Worm (Caenorhabditis elegans) whole organism, early embryonic: ENCODE data around the gene B0495.7.

Experiments used
- B0310.2 ChIP-seq: sonication (generic microtip); optimal IDR thresholded peaks from 2 replicates; lab custom pipeline; 2016; ENCODE audit warnings: mild to moderate bottlenecking, missing genetic modification characterization, missing compliant biosample characterization
- ama-1 ChIP-seq: fragments of 150-350 bp; optimal IDR thresholded peaks from 2 replicates; lab custom pipeline; 2014
- ets-7 ChIP-seq: sonication (generic microtip); optimal IDR thresholded peaks from 2 replicates; lab custom pipeline; 2016; ENCODE audit warnings: missing genotype, missing genetic modification characterization, missing compliant biosample characterization
- flt-1 ChIP-seq: fragments of 200-800 bp; sonication (Bioruptor generic); IDR thresholded peaks from 2 replicates; pipeline ENCODE4 v1.3.6; 2022; ENCODE audit warnings: missing genetic modification characterization, missing compliant biosample characterization
- hmbx-1 ChIP-seq: sonication (generic microtip); optimal IDR thresholded peaks from 2 replicates; lab custom pipeline; 2016; ENCODE audit warnings: mild to moderate bottlenecking, missing genetic modification characterization, missing compliant biosample characterization
- hmg-4 ChIP-seq: fragments of 200-800 bp; sonication (Bioruptor generic); optimal IDR thresholded peaks from 2 replicates; lab custom pipeline; 2018; ENCODE audit warnings: mild to moderate bottlenecking, missing genetic modification characterization, missing compliant biosample characterization
- scrt-1 ChIP-seq: fragments of 200-800 bp; sonication (Bioruptor generic); IDR thresholded peaks from 2 replicates; pipeline ENCODE4 v1.3.6; 2022; ENCODE audit warnings: missing genetic modification characterization, missing compliant biosample characterization
- tra-4 ChIP-seq: sonication (generic microtip); optimal IDR thresholded peaks from 2 replicates; lab custom pipeline; 2017; ENCODE audit warnings: missing genetic modification characterization, missing compliant biosample characterization

DNA sequence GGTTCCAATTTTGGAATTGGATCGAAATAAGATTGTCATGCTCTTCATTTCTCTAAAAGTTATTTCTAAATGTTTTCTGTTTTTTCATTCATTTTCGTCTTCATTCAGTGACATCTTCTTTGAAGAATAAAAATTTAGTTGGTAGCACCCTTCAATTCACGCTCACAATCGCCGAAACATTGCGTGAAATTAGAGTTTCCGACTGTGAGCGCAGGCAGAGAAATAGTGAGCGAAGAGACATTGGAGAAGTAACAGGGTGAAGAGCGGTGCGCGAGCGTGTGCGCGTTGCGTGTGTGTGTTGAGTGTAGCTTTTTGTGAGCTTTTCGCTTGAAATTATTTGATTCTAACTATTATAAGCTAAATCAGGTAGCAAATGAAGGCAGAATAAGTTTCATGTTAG is 35.6 kb downstream of the B0495.7 start:
- no peak for TF ChIP-seq B0310.2 (tag; lab: Kevin White, UChicago)
- TF ChIP-seq ama-1 = no peak
- no peak for TF ChIP-seq ets-7 (tag; lab: Kevin White, UChicago)
- no peak for TF ChIP-seq scrt-1
- no peak for TF ChIP-seq tra-4 (tag; lab: Kevin White, UChicago)
- TF ChIP-seq hmbx-1 = no peak
- no peak for TF ChIP-seq flt-1 (GFP tag; lab: Robert Waterston, UW)
- TF ChIP-seq hmg-4 (GFP tag; lab: Kevin White, UChicago) = peak; percentile 9
